Worm (Caenorhabditis elegans): ENCODE data around the gene C25F9.10.
A peak's percentile ranks its signal among the peaks of the same experiment; 100 is the strongest.

The C25F9.10 gene

DNA sequence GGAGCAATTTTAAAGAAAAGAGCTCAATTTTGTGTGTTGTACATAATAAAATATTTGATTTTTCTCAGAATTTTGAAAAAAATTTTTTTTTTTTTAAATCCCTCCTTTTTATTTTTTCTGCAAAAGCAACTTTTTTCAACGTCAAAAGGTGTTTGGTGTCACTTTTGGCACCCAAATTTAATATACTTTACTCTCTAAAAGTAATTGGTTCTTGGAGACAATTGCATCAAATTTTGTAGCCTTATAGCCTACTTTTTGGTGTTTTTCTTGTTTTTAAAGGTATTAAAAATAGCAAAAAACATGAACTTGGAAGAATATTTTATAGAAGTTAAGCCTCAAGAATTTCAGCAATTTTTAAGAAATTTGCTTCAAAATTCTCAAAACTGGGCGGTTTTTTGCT is 24.6 kb upstream of the C25F9.10 start, which contains the start of gene srw-84:
Gene srw-84, plus strand, starts transcription at position 301 of the 400 bp plus-strand sequence.
- TF ChIP-seq nhr-12 (tag; optimal IDR thresholded peaks at IDR 0.05) (no peak), Y116A8C.19 (tag; optimal IDR thresholded peaks at IDR 0.05; ENCODE audit: borderline replicate concordance) (no peak), hpl-2 (GFP tag; optimal IDR thresholded peaks at IDR 0.05) (no peak), aly-2 (tag; optimal IDR thresholded peaks at IDR 0.05) (no peak), C04F5.9 (tag; optimal IDR thresholded peaks at IDR 0.05) (no peak), unc-62 (GFP tag; optimal IDR thresholded peaks at IDR 0.05) (no peak), blmp-1 (tag; optimal IDR thresholded peaks at IDR 0.05) (no peak), tbx-2 (tag; optimal IDR thresholded peaks at IDR 0.05) (no peak), sptf-1 (tag; optimal IDR thresholded peaks at IDR 0.05) (no peak), skn-1 (tag; optimal IDR thresholded peaks at IDR 0.05) (no peak), unc-86 (tag; optimal IDR thresholded peaks at IDR 0.05) (no peak), F16B12.6 (tag; optimal IDR thresholded peaks at IDR 0.05) (no peak), nhr-84 (tag; optimal IDR thresholded peaks at IDR 0.05) (no peak), lin-13 (GFP tag; optimal IDR thresholded peaks at IDR 0.05) (no peak), nhr-71 (tag; optimal IDR thresholded peaks at IDR 0.05) (no peak)

DNA sequence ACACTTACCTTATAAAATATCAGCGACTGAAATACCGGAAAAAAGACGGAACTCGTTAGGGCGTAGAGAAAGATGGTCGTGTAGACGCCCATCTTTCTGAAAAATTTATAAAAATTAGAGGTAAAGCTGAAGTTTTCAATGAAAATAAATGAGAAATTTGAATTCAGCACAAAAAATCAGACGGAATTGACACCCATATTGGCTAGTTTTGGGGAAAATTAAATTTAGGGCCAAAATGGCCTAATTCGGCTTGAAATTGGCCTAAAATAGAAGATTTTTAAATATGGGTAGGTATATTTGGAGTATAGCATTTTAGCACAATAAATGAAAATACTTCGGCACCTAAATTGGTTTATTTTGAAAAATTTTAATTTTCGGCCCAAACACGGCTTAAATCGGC is 15.5 kb upstream of the C25F9.10 start, which contains the start of gene slcr-46.2:
Gene slcr-46.2, minus strand, starts transcription at position 101 of the 400 bp plus-strand sequence.
- TF ChIP-seq unc-62 (GFP tag; optimal IDR thresholded peaks at IDR 0.05) (no peak), hlh-4 (tag; optimal IDR thresholded peaks at IDR 0.05) (no peak), nhr-84 (tag; optimal IDR thresholded peaks at IDR 0.05) (no peak), aly-2 (tag; optimal IDR thresholded peaks at IDR 0.05) (no peak), nhr-12 (tag; optimal IDR thresholded peaks at IDR 0.05) (no peak), nhr-85 (tag) (no peak), skn-1 (tag; optimal IDR thresholded peaks at IDR 0.05) (no peak), elt-3 (tag; optimal IDR thresholded peaks at IDR 0.05) (no peak), unc-30 (tag; optimal IDR thresholded peaks at IDR 0.05) (no peak), nhr-71 (tag; optimal IDR thresholded peaks at IDR 0.05) (no peak), fkh-4 (tag; optimal IDR thresholded peaks at IDR 0.05; ENCODE audit: borderline replicate concordance) (no peak), nhr-76 (tag; optimal IDR thresholded peaks at IDR 0.05) (no peak), jun-1 (tag; optimal IDR thresholded peaks at IDR 0.05) (no peak), ceh-90 (tag; optimal IDR thresholded peaks at IDR 0.05) (no peak)

DNA sequence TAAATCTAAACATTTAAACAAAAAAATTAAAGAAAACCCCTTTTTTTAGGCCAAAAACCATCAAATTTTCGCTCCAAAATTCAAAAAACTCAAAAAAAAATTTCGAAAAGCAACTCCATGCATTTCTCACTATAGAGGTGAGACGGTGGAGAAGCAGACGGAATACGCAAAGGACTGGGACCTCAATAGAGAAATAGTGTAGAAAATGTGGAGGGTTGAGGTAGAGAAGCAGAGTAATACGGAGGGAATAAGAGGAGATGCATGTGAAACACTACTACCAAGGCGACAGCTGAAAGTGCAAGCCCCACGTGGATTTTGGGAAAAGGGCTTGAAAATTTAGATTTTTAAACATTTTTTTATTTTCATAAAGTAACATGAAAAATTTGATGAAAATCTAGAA is 14.3 kb upstream of the C25F9.10 start:
- no peak for TF ChIP-seq pax-3 (tag; optimal IDR thresholded peaks at IDR 0.05)
- no peak for TF ChIP-seq lin-39 (tag; optimal IDR thresholded peaks at IDR 0.05)
- TF ChIP-seq unc-62 (GFP tag; optimal IDR thresholded peaks at IDR 0.05), result no peak
- TF ChIP-seq hpl-2 (GFP tag; optimal IDR thresholded peaks at IDR 0.05), result no peak
- no peak for TF ChIP-seq nhr-84 (tag; optimal IDR thresholded peaks at IDR 0.05)
- peak; percentile 15 for TF ChIP-seq mep-1 (tag; optimal IDR thresholded peaks at IDR 0.05)
- TF ChIP-seq fkh-8 (tag; optimal IDR thresholded peaks at IDR 0.05), result peak; percentile 29
- TF ChIP-seq ceh-82 (tag; optimal IDR thresholded peaks at IDR 0.05), result peak in 2 of 3 experiments; percentile 9 to 15
- peak; percentile 4 to 27 for TF ChIP-seq lsy-2 (tag; optimal IDR thresholded peaks at IDR 0.05)
- peak; percentile 31 for TF ChIP-seq swsn-7 (tag; optimal IDR thresholded peaks at IDR 0.05)
- TF ChIP-seq dpl-1 (GFP tag; optimal IDR thresholded peaks at IDR 0.05), result peak in 1 of 3 experiments; percentile 23
- TF ChIP-seq nhr-77 (tag; optimal IDR thresholded peaks at IDR 0.05), result no peak
- peak; percentile 39 to 47 for TF ChIP-seq efl-1 (optimal IDR thresholded peaks at IDR 0.05)
- TF ChIP-seq efl-1 (GFP tag; optimal IDR thresholded peaks at IDR 0.05 in 1 of 2), result peak; percentile 8 to 58
- TF ChIP-seq snu-23 (GFP tag; optimal IDR thresholded peaks at IDR 0.05), result peak; percentile 15

DNA sequence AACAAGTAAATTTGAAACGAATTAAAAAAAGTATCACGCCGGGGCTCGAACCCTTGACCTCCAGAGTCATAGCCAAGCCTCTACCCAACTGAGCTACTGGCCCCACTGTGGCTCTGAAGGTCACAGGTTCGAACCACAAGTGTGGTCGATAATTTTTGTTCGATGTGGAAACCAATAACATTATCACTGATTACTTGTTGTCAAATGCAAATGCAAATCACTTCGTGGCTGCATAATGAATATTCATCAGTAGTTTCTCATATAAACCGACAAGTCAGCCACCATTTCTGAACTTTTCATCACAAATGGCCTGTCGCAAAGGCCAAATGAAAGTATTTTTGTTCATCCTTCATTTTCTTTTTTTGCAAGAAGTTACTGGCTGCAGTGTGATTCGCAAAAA is 10.8 kb upstream of the C25F9.10 start, which contains the start of gene C25F9.8:
Gene C25F9.8, plus strand, starts transcription at position 301 of the 400 bp plus-strand sequence.
- TF ChIP-seq efl-1 (optimal IDR thresholded peaks at IDR 0.05) (no peak), efl-1 (GFP tag; optimal IDR thresholded peaks at IDR 0.05 in 1 of 2) (peak in 1 of 2 experiments; percentile 62), C34B4.2 (tag; optimal IDR thresholded peaks at IDR 0.05) (no peak)
